Worm (Caenorhabditis elegans) whole organism, L3 larva: ENCODE data around the gene VM106R.1.

Experiments
- egl-27 ChIP-seq: sonication (generic microtip); optimal IDR thresholded peaks from 4 replicates; lab custom pipeline; 2017; ENCODE audit warnings: missing biosample characterization, missing genetic modification reagents, missing genetic modification characterization
- mml-1 ChIP-seq: fragments of 150-350 bp; sonication (generic microtip); optimal IDR thresholded peaks from 3 replicates; lab custom pipeline; 2014; ENCODE audit warnings: missing biosample characterization, missing genetic modification characterization
- nhr-25 ChIP-seq: sonication (generic microtip); optimal IDR thresholded peaks from 2 replicates; lab custom pipeline; 2017; ENCODE audit warnings: missing biosample characterization, missing genetic modification characterization
- nhr-28 ChIP-seq: fragments of 150-350 bp; optimal IDR thresholded peaks from 2 replicates; lab custom pipeline; 2014; ENCODE audit warnings: missing biosample characterization, missing genetic modification characterization
- nhr-76 ChIP-seq: fragments of 150-350 bp; sonication (generic microtip); optimal IDR thresholded peaks from 5 replicates; lab custom pipeline; 2014; ENCODE audit warnings: missing biosample characterization, missing genetic modification characterization
- pha-4 ChIP-seq: fragments of 150-350 bp; optimal IDR thresholded peaks from 2 replicates; lab custom pipeline; 2014; ENCODE audit warnings: missing biosample characterization, missing genetic modification reagents, missing genetic modification characterization

- TF ChIP-seq nhr-25 (tag; lab: Kevin White, UChicago) (no peak), pha-4 (tag; lab: Kevin White, UChicago) (no peak), egl-27 (tag; lab: Kevin White, UChicago) (no peak), nhr-28 (tag; lab: Kevin White, UChicago) (no peak), mml-1 (tag; lab: Kevin White, UChicago) (no peak), nhr-76 (tag; lab: Kevin White, UChicago) (no peak)
These were observed 36.4 kb downstream of the VM106R.1 start for ce11 chrII:10792611-10793010.
